Worm (Caenorhabditis elegans) whole organism, L2 larva: ENCODE data around the gene F31B9.4.

ENCODE experiments used
- C34F6.9 ChIP-seq: fragments of 150-350 bp; optimal IDR thresholded peaks from 2 replicates; lab custom pipeline; 2014; ENCODE audit warnings: missing biosample characterization, missing genetic modification characterization
- R02D3.7 ChIP-seq: fragments of 150-350 bp; optimal IDR thresholded peaks from 2 replicates; lab custom pipeline; 2014; ENCODE audit warnings: missing biosample characterization, missing genetic modification characterization
- alr-1 ChIP-seq: fragments of 150-350 bp; optimal IDR thresholded peaks from 2 replicates; lab custom pipeline; 2014; ENCODE audit warnings: missing biosample characterization, missing genetic modification characterization
- ama-1 ChIP-seq: fragments of 150-350 bp; optimal IDR thresholded peaks from 2 replicates; lab custom pipeline; 2018; ENCODE audit warnings: inconsistent platforms
- blmp-1 ChIP-seq: sonication (generic microtip); optimal IDR thresholded peaks from 2 replicates; lab custom pipeline; 2017; ENCODE audit warnings: missing genetic modification characterization, mild to moderate bottlenecking, missing compliant biosample characterization, antibody characterized with exemption, moderate library complexity; ENCODE audit not compliant: insufficient read depth
- elt-3 ChIP-seq: sonication (generic microtip); optimal IDR thresholded peaks from 2 replicates; lab custom pipeline; 2017; ENCODE audit warnings: missing biosample characterization, missing genetic modification characterization
- fos-1 ChIP-seq: fragments of 150-350 bp; optimal IDR thresholded peaks from 2 replicates; lab custom pipeline; 2014; ENCODE audit warnings: missing biosample characterization, missing genetic modification characterization
- nhr-237 ChIP-seq: fragments of 150-350 bp; optimal IDR thresholded peaks from 2 replicates; lab custom pipeline; 2014; ENCODE audit warnings: missing biosample characterization, missing genetic modification characterization
- snpc-4 ChIP-seq: fragments of 150-350 bp; optimal IDR thresholded peaks from 2 replicates; lab custom pipeline; 2014; ENCODE audit warnings: missing biosample characterization, missing genetic modification characterization
- unc-62 ChIP-seq: fragments of 150-350 bp; optimal IDR thresholded peaks from 2 replicates; lab custom pipeline; 2014; ENCODE audit warnings: missing biosample characterization, missing genetic modification reagents, missing genetic modification characterization
- ztf-4 ChIP-seq: fragments of 150-350 bp; optimal IDR thresholded peaks from 2 replicates; lab custom pipeline; 2014; ENCODE audit warnings: missing biosample characterization, missing genetic modification characterization

ce11 chrX:15953086-15953485, 36.2 kb upstream of the F31B9.4 start:
- no peak for TF ChIP-seq C34F6.9 (tag; lab: Kevin White, UChicago)
- no peak for TF ChIP-seq unc-62 (GFP tag; lab: Kevin White, UChicago)
- TF ChIP-seq ztf-4 (tag; lab: Kevin White, UChicago), result no peak
- no peak for TF ChIP-seq fos-1 (tag; lab: Kevin White, UChicago)
- no peak for TF ChIP-seq R02D3.7
- TF ChIP-seq ama-1 (lab: Kevin White, UChicago), result no peak
- TF ChIP-seq snpc-4 (tag; lab: Kevin White, UChicago), result no peak
- TF ChIP-seq blmp-1 (tag; lab: Kevin White, UChicago), result no peak
- no peak for TF ChIP-seq elt-3
- TF ChIP-seq alr-1 (tag; lab: Kevin White, UChicago), result no peak
- no peak for TF ChIP-seq nhr-237
